Worm (Caenorhabditis elegans) whole organism, midembryonic: ENCODE results near the gene prkl-1.

Experiments used
- flt-1 ChIP-seq: fragments of 200-800 bp; sonication (Bioruptor generic); IDR thresholded peaks from 2 replicates; pipeline ENCODE4 v1.3.6; 2022; ENCODE audit warnings: missing genetic modification characterization, missing compliant biosample characterization
- klf-2 ChIP-seq: fragments of 200-800 bp; sonication (Bioruptor generic); conservative IDR thresholded peaks from 2 replicates; pipeline ENCODE4 v1.3.6; 2022; ENCODE audit warnings: missing genetic modification reagents, missing genetic modification characterization, missing compliant biosample characterization
- med-1 ChIP-seq: sonication (generic microtip); optimal IDR thresholded peaks from 2 replicates; lab custom pipeline; 2017; ENCODE audit warnings: missing genetic modification characterization, mild to moderate bottlenecking, missing compliant biosample characterization, antibody characterized with exemption, missing genetic modification reagents; ENCODE audit not compliant: insufficient read depth
- tab-1 ChIP-seq: fragments of 200-800 bp; sonication (Bioruptor generic); IDR thresholded peaks from 2 replicates; pipeline ENCODE4 v1.3.6; 2022; ENCODE audit warnings: missing genetic modification characterization, missing compliant biosample characterization
- ztf-29 ChIP-seq: fragments of 200-800 bp; sonication (Bioruptor generic); IDR thresholded peaks from 2 replicates; pipeline ENCODE4 v1.3.6; 2022; ENCODE audit warnings: missing genetic modification reagents, missing genetic modification characterization, missing compliant biosample characterization

DNA sequence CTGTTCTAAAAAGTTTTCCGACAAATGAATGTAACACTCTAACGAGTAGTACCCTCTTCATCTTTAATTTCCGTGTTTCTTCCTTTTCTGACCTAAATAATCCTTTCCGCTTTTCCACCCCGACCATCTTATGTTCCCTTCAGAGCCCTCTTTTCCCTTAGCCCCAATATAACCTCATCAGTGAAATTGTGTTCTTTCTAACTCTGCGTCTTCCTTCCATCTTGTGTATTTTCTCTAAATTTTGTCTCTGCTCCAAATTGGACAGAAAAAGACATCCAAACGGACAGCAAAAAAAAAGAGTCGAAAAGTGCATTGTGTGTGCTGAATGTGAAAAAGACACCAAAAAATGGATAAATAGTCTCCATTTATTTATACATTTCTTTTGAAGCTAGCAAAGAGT lies 27.3 kb downstream of the prkl-1 start:
- no peak for TF ChIP-seq med-1 (GFP tag; lab: Kevin White, UChicago)
- TF ChIP-seq ztf-29 (GFP tag; lab: Robert Waterston, UW), result no peak
- no peak for TF ChIP-seq flt-1 (GFP tag; lab: Robert Waterston, UW)
- no peak for TF ChIP-seq klf-2 (GFP tag; lab: Robert Waterston, UW)
- no peak for TF ChIP-seq tab-1 (GFP tag; lab: Robert Waterston, UW)
